Fruit fly (Drosophila melanogaster) whole organism, embryonic: ENCODE results near the gene CG31639.

Source experiments
- Adf1 ChIP-seq: fragments of 200-800 bp; sonication (Bioruptor generic); IDR thresholded peaks from 2 replicates; pipeline ENCODE4 v1.3.6; 2022; ENCODE audit warnings: missing biosample characterization, missing genetic modification characterization
- Awh ChIP-seq: fragments of 200-800 bp; sonication (Bioruptor generic); IDR thresholded peaks from 2 replicates; pipeline ENCODE4, ENCODE4 v1.3.6; 2022; ENCODE audit warnings: missing biosample characterization, missing genetic modification characterization
- CG11398 ChIP-seq: fragments of 200-800 bp; sonication (Bioruptor generic); optimal IDR thresholded peaks from 2 replicates; lab custom pipeline; 2016; ENCODE audit warnings: missing biosample characterization, missing genetic modification characterization
- CG12071 ChIP-seq: fragments of 200-800 bp; sonication (Bioruptor generic); optimal IDR thresholded peaks from 3 replicates; lab custom pipeline; 2018; ENCODE audit warnings: missing biosample characterization, mild to moderate bottlenecking, missing genetic modification characterization
- CG12769 ChIP-seq: fragments of 200-800 bp; sonication (Bioruptor generic); optimal IDR thresholded peaks from 2 replicates; lab custom pipeline; 2019; ENCODE audit warnings: missing biosample characterization, mild to moderate bottlenecking, missing genetic modification characterization, moderate library complexity
- CG13894 ChIP-seq: fragments of 200-800 bp; sonication (Bioruptor generic); optimal IDR thresholded peaks from 3 replicates; lab custom pipeline; 2018; ENCODE audit warnings: missing biosample characterization, mild to moderate bottlenecking, missing genetic modification characterization, moderate library complexity
- CG18599 ChIP-seq: fragments of 200-800 bp; sonication (Bioruptor generic); optimal IDR thresholded peaks from 3 replicates; lab custom pipeline; 2017; ENCODE audit warnings: missing biosample characterization, missing genetic modification characterization, mild to moderate bottlenecking, moderate library complexity, missing genetic modification reagents
- CG33557 ChIP-seq: fragments of 200-800 bp; sonication (Bioruptor generic); optimal IDR thresholded peaks from 2 replicates; lab custom pipeline; 2019; ENCODE audit warnings: missing biosample characterization, mild to moderate bottlenecking, missing genetic modification characterization, moderate library complexity
- CG42726 ChIP-seq: fragments of 200-800 bp; sonication (Bioruptor generic); IDR thresholded peaks from 2 replicates; pipeline ENCODE4 v1.3.6; 2022; ENCODE audit warnings: missing biosample characterization, missing genetic modification characterization; ENCODE audit not compliant: partially characterized antibody
- CG4820 ChIP-seq: fragments of 200-800 bp; sonication (Bioruptor generic); optimal IDR thresholded peaks from 3 replicates; lab custom pipeline; 2016; ENCODE audit warnings: missing biosample characterization, missing genetic modification characterization
- CG8290 ChIP-seq, 3 experiments: fragments of 200-800 bp; sonication (Bioruptor generic); optimal IDR thresholded peaks; 2 replicates each; lab custom pipeline; 2016 to 2019; ENCODE audit warnings: missing biosample characterization in 3 of 3, missing genetic modification characterization in 3 of 3, mild to moderate bottlenecking in 2 of 3, moderate library complexity in 1 of 3
- CG9609 ChIP-seq: fragments of 200-800 bp; sonication (Bioruptor generic); optimal IDR thresholded peaks from 3 replicates; lab custom pipeline; 2016; ENCODE audit warnings: missing biosample characterization, missing genetic modification characterization
- Deaf1 ChIP-seq: fragments of 200-800 bp; optimal IDR thresholded peaks from 3 replicates; lab custom pipeline; 2019; ENCODE audit warnings: missing biosample characterization, mild to moderate bottlenecking, missing genetic modification characterization, moderate library complexity
- HLH3B ChIP-seq: fragments of 200-800 bp; sonication (Bioruptor generic); IDR thresholded peaks from 2 replicates; pipeline ENCODE4 v1.3.6; 2022; ENCODE audit warnings: missing biosample characterization, missing genetic modification characterization
- HmgD ChIP-seq: fragments of 200-800 bp; sonication (Bioruptor generic); optimal IDR thresholded peaks from 3 replicates; lab custom pipeline; 2016; ENCODE audit warnings: missing biosample characterization, missing genetic modification characterization
- Jarid2 ChIP-seq: fragments of 200-800 bp; sonication (Bioruptor generic); optimal IDR thresholded peaks from 3 replicates; lab custom pipeline; 2017; ENCODE audit warnings: mild to moderate bottlenecking, missing biosample characterization, missing genetic modification reagents, missing genetic modification characterization
- Lpt ChIP-seq: fragments of >200 bp; optimal IDR thresholded peaks from 2 replicates; lab custom pipeline; 2018; ENCODE audit warnings: missing biosample characterization, missing genetic modification characterization
- Med ChIP-seq: fragments of 200-800 bp; sonication (Bioruptor generic); peaks from one replicate; lab custom pipeline; 2016; ENCODE audit warnings: missing biosample characterization, missing genetic modification characterization, mild to moderate bottlenecking, inconsistent platforms, moderate library complexity
- Oaz ChIP-seq: fragments of 200-800 bp; sonication (Bioruptor generic); IDR thresholded peaks from 2 replicates; pipeline ENCODE4 v1.3.6; 2022; ENCODE audit warnings: missing biosample characterization, missing genetic modification characterization
- Trl ChIP-seq, 3 experiments: fragments of >200 bp in 2 of 3; fragments of 200-800 bp in 1 of 3; sonication (Bioruptor generic) in 1 of 3; optimal IDR thresholded peaks; 2 replicates in 1 of 3; 3 replicates in 2 of 3; lab custom pipeline; 2016 to 2017; ENCODE audit warnings: missing biosample characterization in 1 of 3, missing genetic modification characterization in 1 of 3
- abd-A ChIP-seq: fragments of 200-800 bp; sonication (Bioruptor generic); optimal IDR thresholded peaks from 3 replicates; lab custom pipeline; 2019; ENCODE audit warnings: missing biosample characterization, mild to moderate bottlenecking, missing genetic modification characterization, moderate library complexity
- ara ChIP-seq: fragments of 200-800 bp; sonication (Bioruptor generic); IDR thresholded peaks from 2 replicates; pipeline ENCODE4 v1.3.6; 2022; ENCODE audit warnings: missing biosample characterization, missing genetic modification characterization
- btn ChIP-seq: fragments of 200-800 bp; sonication (Bioruptor generic); optimal IDR thresholded peaks from 2 replicates; lab custom pipeline; 2016; ENCODE audit warnings: missing biosample characterization, missing genetic modification characterization
- cg ChIP-seq: fragments of 200-800 bp; sonication (Bioruptor generic); optimal IDR thresholded peaks from 3 replicates; lab custom pipeline; 2019; ENCODE audit warnings: missing biosample characterization, mild to moderate bottlenecking, missing genetic modification characterization, moderate library complexity
- chinmo ChIP-seq: fragments of 200-800 bp; sonication (Bioruptor generic); IDR thresholded peaks from 4 replicates; pipeline ENCODE4 v1.3.6; 2022; ENCODE audit warnings: missing biosample characterization, missing genetic modification characterization; ENCODE audit not compliant: partially characterized antibody
- crol ChIP-seq: fragments of 200-800 bp; sonication (Bioruptor generic); IDR thresholded peaks from 2 replicates; pipeline ENCODE4 v1.3.6; 2022; ENCODE audit warnings: missing biosample characterization, missing genetic modification characterization
- ewg ChIP-seq: fragments of 200-800 bp; sonication (Bioruptor generic); optimal IDR thresholded peaks from 3 replicates; lab custom pipeline; 2017; ENCODE audit warnings: mild to moderate bottlenecking, missing biosample characterization, missing genetic modification reagents, missing genetic modification characterization
- onecut ChIP-seq: fragments of 200-800 bp; sonication (Bioruptor generic); IDR thresholded peaks from 2 replicates; pipeline ENCODE4 v1.3.6; 2022; ENCODE audit warnings: missing biosample characterization, missing genetic modification characterization
- scrt ChIP-seq: fragments of 200-800 bp; sonication (Bioruptor generic); optimal IDR thresholded peaks from 2 replicates; lab custom pipeline; 2018; ENCODE audit warnings: missing biosample characterization, mild to moderate bottlenecking, missing genetic modification characterization, moderate library complexity
- sens ChIP-seq: fragments of 200-800 bp; sonication (Bioruptor generic); peaks from one replicate; lab custom pipeline; 2016; ENCODE audit warnings: missing biosample characterization, missing genetic modification characterization
- stwl ChIP-seq: fragments of 200-800 bp; sonication (Bioruptor generic); optimal IDR thresholded peaks from 3 replicates; lab custom pipeline; 2018; ENCODE audit warnings: missing biosample characterization, mild to moderate bottlenecking, missing genetic modification characterization, moderate library complexity
- tap ChIP-seq: fragments of 200-800 bp; optimal IDR thresholded peaks from 3 replicates; lab custom pipeline; 2019; ENCODE audit warnings: missing biosample characterization, mild to moderate bottlenecking, missing genetic modification characterization, moderate library complexity
- trem ChIP-seq: fragments of 200-800 bp; optimal IDR thresholded peaks from 3 replicates; lab custom pipeline; 2019; ENCODE audit warnings: missing biosample characterization, mild to moderate bottlenecking, missing genetic modification characterization, moderate library complexity

CG31639 gene

DNA sequence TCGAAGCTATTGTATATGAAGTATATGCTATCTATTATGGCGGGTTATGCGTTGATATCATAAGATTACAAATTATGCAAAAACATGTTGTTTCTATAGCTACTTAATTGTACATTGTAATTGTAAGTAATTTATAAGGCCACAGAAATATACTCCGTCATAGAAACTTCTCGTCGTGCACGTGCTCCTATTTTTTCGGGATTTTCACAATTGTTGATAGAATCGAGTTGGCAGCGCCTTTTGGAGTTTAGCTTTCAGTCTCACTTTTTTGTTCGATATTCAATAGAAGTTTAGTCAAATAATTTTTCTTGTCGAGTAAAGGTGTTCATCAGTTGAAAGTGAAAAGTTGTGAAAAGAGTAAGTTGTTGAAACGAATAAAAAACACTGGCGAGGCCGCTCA lies 36.7 kb downstream of the CG31639 start, which contains the start of gene CG31642:
Gene CG31642, plus strand, starts transcription at position 301 of the 400 bp plus-strand sequence.
- TF ChIP-seq Awh (GFP tag; lab: Robert Waterston, UW) (no peak), Lpt (GFP tag; lab: Kevin White, UChicago) (no peak), CG9609 (GFP tag; lab: Kevin White, UChicago) (no peak), trem (tag; lab: Kevin White, UChicago) (peak; percentile 31), tap (tag; lab: Kevin White, UChicago) (no peak), btn (GFP tag; lab: Kevin White, UChicago) (no peak), stwl (tag; lab: Kevin White, UChicago) (peak; percentile 23)

DNA sequence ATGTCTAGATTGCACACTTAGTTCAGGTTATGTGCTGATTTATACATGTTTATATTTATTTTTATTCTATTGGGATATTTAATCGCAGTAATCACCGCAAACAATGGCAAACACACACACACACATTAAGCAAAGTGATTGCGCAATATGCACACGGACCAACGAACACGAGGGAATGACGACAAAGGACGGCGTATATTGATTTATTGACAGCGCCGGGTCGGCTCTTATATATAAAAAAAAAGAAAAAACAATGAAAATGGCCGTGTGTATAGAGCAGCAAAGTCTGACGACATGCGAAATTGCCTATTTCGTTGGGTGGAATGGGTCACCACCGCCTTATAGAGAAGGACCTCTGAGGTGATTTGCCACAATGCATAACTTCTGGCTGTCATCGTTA lies 44.2 kb downstream of the CG31639 start:
- TF ChIP-seq ara (GFP tag; lab: Robert Waterston, UW) = no peak
- TF ChIP-seq Oaz (GFP tag; lab: Robert Waterston, UW) = no peak
- no peak for TF ChIP-seq HLH3B (GFP tag; lab: Robert Waterston, UW)
- TF ChIP-seq abd-A (tag; lab: Kevin White, UChicago) = peak; percentile 33
- TF ChIP-seq CG33557 (GFP tag; lab: Kevin White, UChicago) = no peak
- TF ChIP-seq onecut = peak; percentile 89

DNA sequence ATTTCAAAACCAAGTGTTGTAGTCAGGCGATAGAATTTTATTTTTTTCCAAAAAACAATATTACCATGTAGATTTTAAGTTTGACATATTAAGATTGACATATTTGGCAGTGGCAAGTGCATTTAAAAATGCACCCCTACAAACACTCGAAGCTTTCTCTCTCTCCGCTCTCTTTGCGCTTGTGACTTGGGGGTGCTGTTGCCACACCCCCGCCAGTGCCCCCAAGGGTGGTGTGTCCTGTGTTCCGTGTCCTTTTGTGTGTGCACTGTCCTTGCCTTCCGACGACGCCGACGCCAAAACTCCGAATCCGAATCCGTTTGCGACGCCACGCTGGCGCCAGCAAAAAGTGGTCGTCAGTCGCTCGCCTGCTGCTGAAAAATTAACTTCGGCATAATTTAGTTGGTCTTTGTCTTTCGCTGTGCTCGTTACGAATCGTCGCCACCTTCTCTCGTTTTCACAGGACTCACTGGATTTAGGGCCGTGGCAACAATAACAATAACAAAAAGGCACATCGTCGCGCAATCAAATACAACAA lies 45.6 kb downstream of the CG31639 start:
- peak; percentile 28 for TF ChIP-seq abd-A (tag; lab: Kevin White, UChicago)
- no peak for TF ChIP-seq cg (GFP tag; lab: Kevin White, UChicago)
- peak; percentile 33 for TF ChIP-seq CG18599 (GFP tag; lab: Kevin White, UChicago)
- TF ChIP-seq CG12071 (GFP tag; lab: Kevin White, UChicago) = peak; percentile 19
- TF ChIP-seq CG8290 (GFP tag; optimal IDR thresholded peaks at IDR 0.05; lab: Kevin White, UChicago) = no peak
- peak in 1 of 2 experiments; percentile 12 for TF ChIP-seq CG8290 (tag; optimal IDR thresholded peaks at IDR 0.05; lab: Kevin White, UChicago)
- TF ChIP-seq CG12769 (tag; lab: Kevin White, UChicago) = no peak
- no peak for TF ChIP-seq HmgD (GFP tag; lab: Kevin White, UChicago)
- TF ChIP-seq CG13894 (tag; lab: Kevin White, UChicago) = peak; percentile 2
- TF ChIP-seq chinmo (GFP tag; lab: Robert Waterston, UW) = 0 out of 4 replicates have a peak, but pooled peaks have one; percentile 31
- peak; percentile 94 for TF ChIP-seq Deaf1 (tag; lab: Kevin White, UChicago)
- peak; percentile 38 for TF ChIP-seq Jarid2 (GFP tag; lab: Kevin White, UChicago)
- TF ChIP-seq CG11398 (GFP tag; lab: Kevin White, UChicago) = no peak
- TF ChIP-seq ewg = peak; percentile 79
- TF ChIP-seq Trl (optimal IDR thresholded peaks at IDR 0.05; lab: Kevin White, UChicago) = peak; percentile 32 to 56
- TF ChIP-seq Trl (GFP tag; optimal IDR thresholded peaks at IDR 0.05; lab: Kevin White, UChicago) = no peak
- TF ChIP-seq Med (GFP tag; lab: Kevin White, UChicago) = peak; percentile 73
- peak; percentile 32 for TF ChIP-seq scrt
- TF ChIP-seq sens (GFP tag; lab: Kevin White, UChicago) = peak; percentile 8
- TF ChIP-seq CG42726 (GFP tag; lab: Robert Waterston, UW) = 0 out of 2 replicates have a peak, but pooled peaks have one; percentile 9
- peak; percentile 47; the same call in 1 of the 2 replicates for TF ChIP-seq Adf1 (GFP tag; lab: Robert Waterston, UW)
- TF ChIP-seq CG4820 (GFP tag; lab: Kevin White, UChicago) = no peak
- peak; percentile 72 for TF ChIP-seq crol (GFP tag; lab: Robert Waterston, UW)
